Fruit fly (Drosophila melanogaster) whole organism, wandering third instar larva: ENCODE measurements around the gene hkb.
A peak's percentile ranks its signal among the peaks of the same experiment; 100 is the strongest.

Source experiments
- Abd-B ChIP-seq: fragments of >200 bp; optimal IDR thresholded peaks from 2 replicates; lab custom pipeline; 2017; ENCODE audit warnings: missing biosample characterization, missing genetic modification characterization
- CG32264 ChIP-seq: fragments of 200-800 bp; sonication (Bioruptor generic); optimal IDR thresholded peaks from 2 replicates; lab custom pipeline; 2016; ENCODE audit warnings: missing biosample characterization, missing genetic modification characterization
- CG9705 ChIP-seq: fragments of 200-800 bp; sonication (Bioruptor generic); optimal IDR thresholded peaks from 2 replicates; lab custom pipeline; 2018; ENCODE audit warnings: missing biosample characterization, mild to moderate bottlenecking, missing genetic modification characterization
- CrebA ChIP-seq: fragments of 200-800 bp; sonication (Bioruptor generic); optimal IDR thresholded peaks from 2 replicates; lab custom pipeline; 2016; ENCODE audit warnings: missing biosample characterization, mild to moderate bottlenecking, missing genetic modification characterization, borderline replicate concordance
- Dfd ChIP-seq: fragments of >200 bp; optimal IDR thresholded peaks from 2 replicates; lab custom pipeline; 2017; ENCODE audit warnings: missing biosample characterization, missing genetic modification characterization
- Dif ChIP-seq: fragments of 200-275, 200-300 bp; sonication (Bioruptor generic); optimal IDR thresholded peaks from 2 replicates; lab custom pipeline; 2018; ENCODE audit warnings: missing biosample characterization, missing genetic modification characterization; ENCODE audit not compliant: partially characterized antibody
- GATAd ChIP-seq: sonication (Bioruptor generic); optimal IDR thresholded peaks from 2 replicates; lab custom pipeline; 2016; ENCODE audit warnings: missing biosample characterization, missing genetic modification characterization
- HLH106 ChIP-seq: fragments of 200-800 bp; optimal IDR thresholded peaks from 3 replicates; lab custom pipeline; 2019; ENCODE audit warnings: missing biosample characterization, mild to moderate bottlenecking, missing genetic modification characterization, moderate library complexity
- Hnf4 ChIP-seq: fragments of 200-800 bp; sonication (Bioruptor generic); optimal IDR thresholded peaks from 2 replicates; lab custom pipeline; 2016; ENCODE audit warnings: missing biosample characterization, mild to moderate bottlenecking, missing genetic modification characterization
- Hr78 ChIP-seq: fragments of >200 bp; optimal IDR thresholded peaks from 2 replicates; lab custom pipeline; 2017; ENCODE audit warnings: missing biosample characterization, missing genetic modification characterization
- Hr83 ChIP-seq: fragments of 200-300 bp; sonication (Bioruptor generic); optimal IDR thresholded peaks from 2 replicates; lab custom pipeline; 2016; ENCODE audit warnings: missing biosample characterization, mild to moderate bottlenecking, missing genetic modification characterization, moderate library complexity; ENCODE audit not compliant: poor library complexity, severe bottlenecking
- Jra ChIP-seq: sonication (Bioruptor generic); optimal IDR thresholded peaks from 2 replicates; lab custom pipeline; 2016; ENCODE audit warnings: missing biosample characterization, missing genetic modification characterization
- Mio ChIP-seq: sonication (Bioruptor generic); optimal IDR thresholded peaks from 2 replicates; lab custom pipeline; 2016; ENCODE audit warnings: missing biosample characterization, missing genetic modification characterization
- Myc ChIP-seq: fragments of >200 bp; optimal IDR thresholded peaks from 2 replicates; lab custom pipeline; 2017
- N ChIP-seq: fragments of >200 bp; optimal IDR thresholded peaks from 2 replicates; lab custom pipeline; 2018; ENCODE audit warnings: missing biosample characterization, missing external identifiers, missing genetic modification characterization
- OdsH ChIP-seq: fragments of 200-800 bp; sonication (Bioruptor generic); optimal IDR thresholded peaks from 2 replicates; lab custom pipeline; 2016; ENCODE audit warnings: missing biosample characterization, mild to moderate bottlenecking, missing genetic modification characterization
- Rel ChIP-seq, 2 experiments: fragments of 200-800 bp; sonication (Bioruptor generic) in 1 of 2; optimal IDR thresholded peaks; 2 replicates in 1 of 2; 3 replicates in 1 of 2; lab custom pipeline; 2016 to 2019; ENCODE audit warnings: mild to moderate bottlenecking in 2 of 2, missing biosample characterization in 2 of 2, missing genetic modification characterization in 2 of 2, moderate library complexity in 1 of 2
- Sp1 ChIP-seq: fragments of 200-800 bp; sonication (Bioruptor generic); optimal IDR thresholded peaks from 3 replicates; lab custom pipeline; 2019; ENCODE audit warnings: missing biosample characterization, mild to moderate bottlenecking, missing genetic modification characterization, moderate library complexity
- Vsx2 ChIP-seq: fragments of 200-300, 225-300 bp; sonication (Bioruptor generic); optimal IDR thresholded peaks from 2 replicates; lab custom pipeline; 2018; ENCODE audit warnings: missing biosample characterization, missing genetic modification characterization; ENCODE audit not compliant: partially characterized antibody
- br ChIP-seq: fragments of 200-800 bp; sonication (Bioruptor generic); optimal IDR thresholded peaks from 2 replicates; lab custom pipeline; 2016; ENCODE audit warnings: missing biosample characterization, missing genetic modification characterization
- brk ChIP-seq: fragments of 200-800 bp; sonication (Bioruptor generic); optimal IDR thresholded peaks from 2 replicates; lab custom pipeline; 2016; ENCODE audit warnings: missing biosample characterization, mild to moderate bottlenecking, missing genetic modification characterization
- dl ChIP-seq, 2 experiments: fragments of 175-275, 200-275 bp in 1 of 2; fragments of 200-275 bp in 1 of 2; sonication (Bioruptor generic); optimal IDR thresholded peaks; lab custom pipeline; 2018; ENCODE audit warnings: mild to moderate bottlenecking in 2 of 2, missing biosample characterization in 2 of 2, missing genetic modification characterization in 2 of 2, moderate library complexity in 2 of 2; ENCODE audit not compliant: partially characterized antibody in 2 of 2, insufficient read depth in 1 of 2
- dmrt93B ChIP-seq: fragments of 200-800 bp; sonication (Bioruptor generic); optimal IDR thresholded peaks from 2 replicates; lab custom pipeline; 2018; ENCODE audit warnings: missing biosample characterization, mild to moderate bottlenecking, missing genetic modification characterization
- dsf ChIP-seq: sonication (Bioruptor generic); optimal IDR thresholded peaks from 2 replicates; lab custom pipeline; 2016; ENCODE audit warnings: missing biosample characterization, missing genetic modification characterization, borderline replicate concordance
- ey ChIP-seq: fragments of 200-800 bp; sonication (Bioruptor generic); optimal IDR thresholded peaks from 2 replicates; lab custom pipeline; 2016; ENCODE audit warnings: missing biosample characterization, missing genetic modification characterization
- foxo ChIP-seq, 2 experiments: fragments of 200-800 bp; sonication (Bioruptor generic); optimal IDR thresholded peaks; 2 replicates in 1 of 2; 3 replicates in 1 of 2; lab custom pipeline; 2016 to 2017; ENCODE audit warnings: missing biosample characterization in 2 of 2, missing genetic modification characterization in 2 of 2
- fru ChIP-seq: fragments of 200-800 bp; sonication (Bioruptor generic); optimal IDR thresholded peaks from 3 replicates; lab custom pipeline; 2016; ENCODE audit warnings: missing biosample characterization, mild to moderate bottlenecking, missing genetic modification characterization
- h ChIP-seq: fragments of 200-800 bp; sonication (Bioruptor generic); optimal IDR thresholded peaks from 3 replicates; lab custom pipeline; 2016; ENCODE audit warnings: missing biosample characterization, mild to moderate bottlenecking, missing genetic modification characterization
- jim ChIP-seq: fragments of 175-275, 200-325 bp; sonication (Bioruptor generic); optimal IDR thresholded peaks from 2 replicates; lab custom pipeline; 2016; ENCODE audit warnings: missing biosample characterization, mild to moderate bottlenecking, missing genetic modification characterization
- lola ChIP-seq: fragments of >200 bp; optimal IDR thresholded peaks from 2 replicates; lab custom pipeline; 2017; ENCODE audit warnings: missing biosample characterization, missing genetic modification characterization
- pan ChIP-seq: fragments of >200 bp; optimal IDR thresholded peaks from 2 replicates; lab custom pipeline; 2017
- psq ChIP-seq: fragments of 200-800 bp; sonication (Bioruptor generic); optimal IDR thresholded peaks from 3 replicates; lab custom pipeline; 2017; ENCODE audit warnings: missing biosample characterization, mild to moderate bottlenecking, missing genetic modification characterization, moderate library complexity
- rgr ChIP-seq: fragments of 200-800 bp; sonication (Bioruptor generic); optimal IDR thresholded peaks from 3 replicates; lab custom pipeline; 2016; ENCODE audit warnings: missing biosample characterization, mild to moderate bottlenecking, missing genetic modification characterization
- sage ChIP-seq: fragments of 200-800 bp; sonication (Bioruptor generic); optimal IDR thresholded peaks from 2 replicates; lab custom pipeline; 2016; ENCODE audit warnings: missing biosample characterization, mild to moderate bottlenecking, missing genetic modification characterization
- sv ChIP-seq: fragments of 200-800 bp; sonication (Bioruptor generic); optimal IDR thresholded peaks from 3 replicates; lab custom pipeline; 2016; ENCODE audit warnings: missing biosample characterization, missing genetic modification characterization
- tai ChIP-seq: sonication (Bioruptor generic); optimal IDR thresholded peaks from 2 replicates; lab custom pipeline; 2016; ENCODE audit warnings: missing biosample characterization, missing genetic modification characterization
- usp ChIP-seq: fragments of >200 bp; optimal IDR thresholded peaks from 2 replicates; lab custom pipeline; 2017; ENCODE audit warnings: missing biosample characterization, missing genetic modification characterization
- woc ChIP-seq: sonication (Bioruptor generic); optimal IDR thresholded peaks from 2 replicates; lab custom pipeline; 2016; ENCODE audit warnings: missing biosample characterization, mild to moderate bottlenecking, missing genetic modification characterization

The hkb gene

dm6 chr3R:4381079-4381919, 34.9 kb upstream of the hkb start, which contains the start of gene Cont:
Gene Cont (plus strand): TSS chr3R:4381306.
- TF ChIP-seq h (GFP tag; lab: Kevin White, UChicago) (peak; percentile 26), Myc (lab: Kevin White, UChicago) (no peak), N (GFP tag; lab: Kevin White, UChicago) (no peak), Dfd (no peak), br (no peak), dl (GFP tag; optimal IDR thresholded peaks at IDR 0.05; lab: Kevin White, UChicago; ENCODE audit: insufficient read depth in 1 of 2, partially characterized antibody in 2 of 2) (no peak), Vsx2 (no peak), Hnf4 (peak; percentile 62), Rel (GFP tag; optimal IDR thresholded peaks at IDR 0.05; lab: Kevin White, UChicago) (no peak), Rel (tag; optimal IDR thresholded peaks at IDR 0.05; lab: Kevin White, UChicago) (peak; percentile 10), dmrt93B (no peak), foxo (GFP tag; optimal IDR thresholded peaks at IDR 0.05; lab: Kevin White, UChicago) (no peak), CG32264 (GFP tag; lab: Kevin White, UChicago) (no peak)

dm6 chr3R:4378363-4379354, 32.2 kb upstream of the hkb start, which contains the start of gene Sfxn1-3:
Gene Sfxn1-3 (plus strand): TSS chr3R:4378600.
- TF ChIP-seq rgr (peak; percentile 56), Myc (lab: Kevin White, UChicago) (no peak), dmrt93B (no peak), br (peak; percentile 64), fru (GFP tag; lab: Kevin White, UChicago) (no peak), GATAd (GFP tag; lab: Kevin White, UChicago) (peak; percentile 52), Jra (peak; percentile 75), lola (GFP tag; lab: Kevin White, UChicago) (no peak), dl (GFP tag; optimal IDR thresholded peaks at IDR 0.05; lab: Kevin White, UChicago; ENCODE audit: insufficient read depth in 1 of 2, partially characterized antibody in 2 of 2) (peak; percentile 53 to 55), foxo (GFP tag; optimal IDR thresholded peaks at IDR 0.05; lab: Kevin White, UChicago) (peak in 1 of 2 experiments; percentile 45), dsf (no peak), sage (no peak), pan (lab: Kevin White, UChicago) (no peak), Hr78 (GFP tag; lab: Kevin White, UChicago) (no peak), Hnf4 (peak; percentile 67), N (GFP tag; lab: Kevin White, UChicago) (no peak), sv (GFP tag; lab: Kevin White, UChicago) (peak; percentile 31), Vsx2 (no peak), CrebA (GFP tag; lab: Kevin White, UChicago) (no peak), tai (GFP tag; lab: Kevin White, UChicago) (no peak), jim (GFP tag; lab: Kevin White, UChicago) (peak; percentile 28), woc (GFP tag; lab: Kevin White, UChicago) (peak; percentile 84), Dfd (no peak), h (GFP tag; lab: Kevin White, UChicago) (peak; percentile 74), Abd-B (GFP tag; lab: Kevin White, UChicago) (no peak), OdsH (GFP tag; lab: Kevin White, UChicago) (peak; percentile 61), Rel (GFP tag; optimal IDR thresholded peaks at IDR 0.05; lab: Kevin White, UChicago) (no peak), Rel (tag; optimal IDR thresholded peaks at IDR 0.05; lab: Kevin White, UChicago) (peak; percentile 83), Hr83 (GFP tag; lab: Kevin White, UChicago) (peak; percentile 90), Sp1 (GFP tag; lab: Kevin White, UChicago) (peak; percentile 77), usp (GFP tag; lab: Kevin White, UChicago) (no peak), brk (GFP tag; lab: Kevin White, UChicago) (no peak), CG9705 (peak; percentile 11), Mio (GFP tag; lab: Kevin White, UChicago) (no peak), psq (GFP tag; lab: Kevin White, UChicago) (peak; percentile 21), ey (GFP tag; lab: Kevin White, UChicago) (no peak), HLH106 (peak; percentile 8), CG32264 (GFP tag; lab: Kevin White, UChicago) (no peak), Dif (GFP tag; lab: Kevin White, UChicago) (peak; percentile 89)
- TF ChIP-seq, all 38 proteins: peak for 19
